Worm (Caenorhabditis elegans) whole organism, midembryonic: ENCODE measurements around the gene C08E3.1.

Source experiments
- T22C8.4 ChIP-seq: fragments of 200-800 bp; sonication (Bioruptor generic); IDR thresholded peaks from 2 replicates; pipeline ENCODE4 v1.3.6; 2022; ENCODE audit warnings: missing genetic modification characterization, missing compliant biosample characterization
- med-1 ChIP-seq: sonication (generic microtip); optimal IDR thresholded peaks from 2 replicates; lab custom pipeline; 2017; ENCODE audit warnings: missing genetic modification characterization, mild to moderate bottlenecking, missing compliant biosample characterization, antibody characterized with exemption, missing genetic modification reagents; ENCODE audit not compliant: insufficient read depth
- tab-1 ChIP-seq: fragments of 200-800 bp; sonication (Bioruptor generic); IDR thresholded peaks from 2 replicates; pipeline ENCODE4 v1.3.6; 2022; ENCODE audit warnings: missing genetic modification characterization, missing compliant biosample characterization
- ztf-23 ChIP-seq: fragments of 200-800 bp; sonication (Bioruptor generic); IDR thresholded peaks from 2 replicates; pipeline ENCODE4 v1.3.6; 2022; ENCODE audit warnings: missing genetic modification reagents, missing genetic modification characterization, missing compliant biosample characterization
- ztf-29 ChIP-seq: fragments of 200-800 bp; sonication (Bioruptor generic); IDR thresholded peaks from 2 replicates; pipeline ENCODE4 v1.3.6; 2022; ENCODE audit warnings: missing genetic modification reagents, missing genetic modification characterization, missing compliant biosample characterization

- TF ChIP-seq tab-1 (GFP tag; lab: Robert Waterston, UW) (no peak), med-1 (GFP tag; lab: Kevin White, UChicago) (no peak), ztf-29 (GFP tag; lab: Robert Waterston, UW) (no peak), T22C8.4 (GFP tag; lab: Robert Waterston, UW) (no peak), ztf-23 (GFP tag; lab: Robert Waterston, UW) (no peak)
Observed at ce11 chrII:1646199-1646598, 12.6 kb downstream of the C08E3.1 start, which contains the start of gene ZC204.17.
